Worm (Caenorhabditis elegans) whole organism, midembryonic: ENCODE results near the gene dgn-3.
"Not testable (repeated sequence)": the region's sequence is repeated elsewhere in the genome, so short reads cannot be mapped to it uniquely, and the experiment has no call there.

Experiments used
- T22C8.4 ChIP-seq: fragments of 200-800 bp; sonication (Bioruptor generic); IDR thresholded peaks from 2 replicates; pipeline ENCODE4 v1.3.6; 2022; ENCODE audit warnings: missing genetic modification characterization, missing compliant biosample characterization
- cog-1 ChIP-seq: sonication (generic microtip); optimal IDR thresholded peaks from 2 replicates; lab custom pipeline; 2016; ENCODE audit warnings: missing genetic modification characterization, missing compliant biosample characterization
- flt-1 ChIP-seq: fragments of 200-800 bp; sonication (Bioruptor generic); IDR thresholded peaks from 2 replicates; pipeline ENCODE4 v1.3.6; 2022; ENCODE audit warnings: missing genetic modification characterization, missing compliant biosample characterization
- klf-2 ChIP-seq: fragments of 200-800 bp; sonication (Bioruptor generic); conservative IDR thresholded peaks from 2 replicates; pipeline ENCODE4 v1.3.6; 2022; ENCODE audit warnings: missing genetic modification reagents, missing genetic modification characterization, missing compliant biosample characterization
- med-1 ChIP-seq: sonication (generic microtip); optimal IDR thresholded peaks from 2 replicates; lab custom pipeline; 2017; ENCODE audit warnings: missing genetic modification characterization, mild to moderate bottlenecking, missing compliant biosample characterization, antibody characterized with exemption, missing genetic modification reagents; ENCODE audit not compliant: insufficient read depth
- ref-1 ChIP-seq: fragments of 200-800 bp; sonication (Bioruptor generic); conservative IDR thresholded peaks from 2 replicates; pipeline ENCODE4 v1.3.6; 2022; ENCODE audit warnings: missing genetic modification reagents, missing genetic modification characterization, missing compliant biosample characterization
- tab-1 ChIP-seq: fragments of 200-800 bp; sonication (Bioruptor generic); IDR thresholded peaks from 2 replicates; pipeline ENCODE4 v1.3.6; 2022; ENCODE audit warnings: missing genetic modification characterization, missing compliant biosample characterization
- ztf-23 ChIP-seq: fragments of 200-800 bp; sonication (Bioruptor generic); IDR thresholded peaks from 2 replicates; pipeline ENCODE4 v1.3.6; 2022; ENCODE audit warnings: missing genetic modification reagents, missing genetic modification characterization, missing compliant biosample characterization
- ztf-29 ChIP-seq: fragments of 200-800 bp; sonication (Bioruptor generic); IDR thresholded peaks from 2 replicates; pipeline ENCODE4 v1.3.6; 2022; ENCODE audit warnings: missing genetic modification reagents, missing genetic modification characterization, missing compliant biosample characterization

Gene dgn-3

ce11 chrX:1729558-1729957 lies at the start of gene dgn-3:
Gene dgn-3, plus strand, starts transcription at chrX:1729858.
- TF ChIP-seq cog-1 (tag; lab: Kevin White, UChicago) = no peak
- TF ChIP-seq med-1 (GFP tag; lab: Kevin White, UChicago) = no peak
- no peak for TF ChIP-seq flt-1 (GFP tag; lab: Robert Waterston, UW)
- no peak for TF ChIP-seq ref-1 (GFP tag; lab: Robert Waterston, UW)
- TF ChIP-seq T22C8.4 = no peak
- no peak for TF ChIP-seq klf-2 (GFP tag; lab: Robert Waterston, UW)

- no peak for TF ChIP-seq ztf-23
- TF ChIP-seq T22C8.4 = no peak
- TF ChIP-seq klf-2 (GFP tag; lab: Robert Waterston, UW) = no peak
- no peak for TF ChIP-seq cog-1 (tag; lab: Kevin White, UChicago)
- no peak for TF ChIP-seq tab-1
- TF ChIP-seq ref-1 (GFP tag; lab: Robert Waterston, UW) = no peak
- no peak for TF ChIP-seq flt-1 (GFP tag; lab: Robert Waterston, UW)
- no peak for TF ChIP-seq med-1 (GFP tag; lab: Kevin White, UChicago)
- TF ChIP-seq ztf-29 (GFP tag; lab: Robert Waterston, UW) = no peak
Observed at ce11 chrX:1682558-1682957, 47.1 kb upstream of the dgn-3 start, which contains the start of gene meg-4. Gene meg-4, plus strand, starts transcription at chrX:1682954.

- not testable (repeated sequence) for TF ChIP-seq ztf-29 (GFP tag; lab: Robert Waterston, UW); flt-1 (GFP tag; lab: Robert Waterston, UW); ztf-23
Observed at ce11 chrX:1687079-1687478, 42.6 kb upstream of the dgn-3 start, which contains the start of gene C36C9.11. Gene C36C9.11, plus strand, starts transcription at chrX:1687379.

DNA sequence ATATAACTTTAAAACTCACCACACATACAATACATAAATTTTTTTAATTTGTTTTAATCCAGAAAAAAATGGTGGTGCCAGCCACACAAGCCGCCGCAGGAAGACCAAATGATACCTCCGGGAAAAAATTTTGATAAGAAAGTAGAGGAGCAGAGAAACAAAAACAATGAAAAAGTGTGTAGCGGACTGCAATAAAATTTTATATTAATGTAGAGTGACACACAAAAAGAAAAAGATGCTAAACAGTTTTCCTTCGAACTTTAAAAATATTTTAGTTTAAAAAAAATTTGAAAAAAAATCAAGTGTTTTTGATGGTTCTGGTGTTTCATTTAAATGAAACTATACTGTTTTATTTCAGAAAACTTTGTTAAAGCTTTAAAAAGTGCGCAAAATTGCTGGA lies 39.7 kb upstream of the dgn-3 start, which contains the start of gene C36C9.12:
TSS of gene C36C9.12 (minus strand) at position 101 of the 400 bp plus-strand sequence.
- TF ChIP-seq ztf-29 (GFP tag; lab: Robert Waterston, UW); tab-1; klf-2 (GFP tag; lab: Robert Waterston, UW): not testable (repeated sequence)

DNA sequence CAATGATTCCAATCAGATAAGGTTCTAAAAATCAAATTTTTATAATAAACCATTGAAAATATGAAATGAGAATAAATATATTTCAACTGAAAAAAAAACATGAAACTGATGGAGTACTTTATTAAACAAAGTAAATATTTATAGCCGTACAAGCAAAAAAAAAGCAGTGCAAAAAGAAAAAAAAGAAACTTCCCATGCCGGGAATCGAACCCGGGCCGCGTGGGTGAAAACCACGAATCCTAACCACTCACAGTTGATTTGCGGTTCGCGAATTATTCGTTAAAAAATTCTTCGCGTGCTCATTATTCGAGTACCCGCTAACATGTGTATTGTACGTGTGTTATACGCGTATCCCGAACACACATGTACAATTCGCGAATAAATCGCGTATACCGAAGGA lies 38.8 kb upstream of the dgn-3 start, which contains the start of gene C36C9.6:
TSS of gene C36C9.6 (minus strand) at position 101 of the 400 bp plus-strand sequence.
- not testable (repeated sequence) for TF ChIP-seq cog-1 (tag; lab: Kevin White, UChicago); ztf-29 (GFP tag; lab: Robert Waterston, UW); tab-1

DNA sequence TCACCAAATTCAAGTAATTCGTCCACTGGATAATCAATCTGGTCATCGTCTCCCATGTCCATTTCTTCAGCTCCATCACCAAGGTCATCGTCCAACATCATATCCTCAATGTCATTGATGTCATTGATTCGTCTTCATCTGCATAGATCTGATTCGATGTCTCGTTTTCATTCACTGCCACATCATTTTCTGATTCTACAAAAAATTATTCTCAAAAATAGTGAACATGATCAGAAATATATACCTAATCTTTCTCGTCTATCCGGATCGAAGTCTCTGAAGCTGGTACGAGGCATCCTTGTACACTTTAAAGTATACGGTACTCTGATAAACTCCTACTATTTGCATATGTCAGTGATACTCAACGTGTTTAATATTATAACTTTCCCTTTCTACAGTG lies 32.8 kb upstream of the dgn-3 start, which contains the start of gene C36C9.4:
TSS of gene C36C9.4 (minus strand) at position 101 of the 400 bp plus-strand sequence.
- TF ChIP-seq ztf-23; ref-1 (GFP tag; lab: Robert Waterston, UW); ztf-29 (GFP tag; lab: Robert Waterston, UW): not testable (repeated sequence)

ce11 chrX:1698476-1698875 lies 31.2 kb upstream of the dgn-3 start:
- TF ChIP-seq T22C8.4 (no peak), med-1 (GFP tag; lab: Kevin White, UChicago) (no peak), cog-1 (tag; lab: Kevin White, UChicago) (no peak), ztf-29 (GFP tag; lab: Robert Waterston, UW) (no peak), tab-1 (no peak), klf-2 (GFP tag; lab: Robert Waterston, UW) (no peak), flt-1 (GFP tag; lab: Robert Waterston, UW) (no peak), ref-1 (GFP tag; lab: Robert Waterston, UW) (no peak)

DNA sequence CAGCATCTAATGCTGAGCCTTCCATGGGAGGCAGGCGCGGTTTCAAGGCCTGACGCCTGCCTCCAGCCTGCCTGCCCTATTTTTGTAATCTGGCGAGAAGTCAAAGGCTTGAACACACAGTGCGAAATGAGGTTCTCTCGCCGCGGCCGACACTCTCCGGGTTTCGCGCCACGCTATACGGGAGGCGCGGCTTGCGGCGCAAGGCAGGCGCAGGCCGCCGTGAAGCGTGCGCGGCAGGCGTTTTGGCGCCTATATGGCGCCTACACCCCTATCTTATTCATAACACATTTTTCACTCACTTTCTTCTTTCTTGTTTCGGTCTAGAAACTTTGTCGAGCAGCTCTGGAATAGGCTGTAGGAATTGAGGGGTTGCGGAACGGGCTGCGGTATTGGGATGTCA lies 26.6 kb upstream of the dgn-3 start:
- TF ChIP-seq tab-1 (0 out of 2 replicates have a peak, but pooled peaks have one; percentile 26), flt-1 (GFP tag; lab: Robert Waterston, UW) (no peak), ref-1 (GFP tag; lab: Robert Waterston, UW) (no peak), ztf-29 (GFP tag; lab: Robert Waterston, UW) (no peak), cog-1 (tag; lab: Kevin White, UChicago) (no peak)

- TF ChIP-seq med-1 (GFP tag; lab: Kevin White, UChicago) (no peak), tab-1 (no peak), ztf-29 (GFP tag; lab: Robert Waterston, UW) (no peak), ref-1 (GFP tag; lab: Robert Waterston, UW) (no peak), klf-2 (GFP tag; lab: Robert Waterston, UW) (no peak), flt-1 (GFP tag; lab: Robert Waterston, UW) (no peak), ztf-23 (no peak), cog-1 (tag; lab: Kevin White, UChicago) (no peak), T22C8.4 (no peak)
Observed at ce11 chrX:1703840-1704239, 25.8 kb upstream of the dgn-3 start, which contains the start of gene C36C9.5. Gene C36C9.5, minus strand, starts transcription at chrX:1703940.

- TF ChIP-seq ztf-23 = no peak
- TF ChIP-seq cog-1 (tag; lab: Kevin White, UChicago) = no peak
- TF ChIP-seq klf-2 (GFP tag; lab: Robert Waterston, UW) = no peak
- no peak for TF ChIP-seq ztf-29 (GFP tag; lab: Robert Waterston, UW)
- TF ChIP-seq T22C8.4 = no peak
- TF ChIP-seq ref-1 (GFP tag; lab: Robert Waterston, UW) = no peak
Observed at ce11 chrX:1706538-1706937, 23.1 kb upstream of the dgn-3 start, which contains the start of gene F07G6.5. Gene F07G6.5, minus strand, starts transcription at chrX:1706638.

ce11 chrX:1712538-1712937 lies 17.1 kb upstream of the dgn-3 start, which contains the start of gene fbxa-52:
Gene fbxa-52, minus strand, starts transcription at chrX:1712638.
- TF ChIP-seq flt-1 (GFP tag; lab: Robert Waterston, UW) (no peak), ztf-23 (no peak), med-1 (GFP tag; lab: Kevin White, UChicago) (no peak), ref-1 (GFP tag; lab: Robert Waterston, UW) (no peak), T22C8.4 (no peak), klf-2 (GFP tag; lab: Robert Waterston, UW) (no peak), ztf-29 (GFP tag; lab: Robert Waterston, UW) (no peak), tab-1 (no peak), cog-1 (tag; lab: Kevin White, UChicago) (no peak)
